Fruit fly (Drosophila melanogaster) whole organism, embryonic: ENCODE measurements around the gene CG15435.

Experiments
- ATbp ChIP-seq: fragments of 200-800 bp; sonication (Bioruptor generic); optimal IDR thresholded peaks from 2 replicates; lab custom pipeline; 2017; ENCODE audit warnings: missing biosample characterization, mild to moderate bottlenecking, missing genetic modification characterization, missing genetic modification reagents
- Abd-B ChIP-seq: fragments of 200-800 bp; sonication (Bioruptor generic); optimal IDR thresholded peaks from 2 replicates; lab custom pipeline; 2018; ENCODE audit warnings: missing biosample characterization, mild to moderate bottlenecking, missing genetic modification characterization, moderate library complexity
- Atf6 ChIP-seq: fragments of 200-800 bp; sonication (Bioruptor generic); IDR thresholded peaks from 2 replicates; pipeline ENCODE4 v1.3.6; 2022; ENCODE audit warnings: missing biosample characterization, missing genetic modification characterization
- Bgb ChIP-seq: fragments of 200-800 bp; sonication (Bioruptor generic); IDR thresholded peaks from 2 replicates; pipeline ENCODE4 v1.3.6; 2022; ENCODE audit warnings: missing biosample characterization, missing genetic modification characterization; ENCODE audit not compliant: partially characterized antibody
- Blimp-1 ChIP-seq: fragments of 200-800 bp; sonication (Bioruptor generic); optimal IDR thresholded peaks from 3 replicates; lab custom pipeline; 2018; ENCODE audit warnings: missing biosample characterization, missing genetic modification characterization, mild to moderate bottlenecking, moderate library complexity, missing genetic modification reagents
- CG10147 ChIP-seq: fragments of 200-800 bp; sonication (Bioruptor generic); optimal IDR thresholded peaks from 2 replicates; lab custom pipeline; 2019; ENCODE audit warnings: missing biosample characterization, mild to moderate bottlenecking, missing genetic modification characterization, moderate library complexity
- CG10267 ChIP-seq: fragments of 200-800 bp; sonication (Bioruptor generic); optimal IDR thresholded peaks from 2 replicates; lab custom pipeline; 2018; ENCODE audit warnings: missing biosample characterization, mild to moderate bottlenecking, missing genetic modification characterization, moderate library complexity
- CG10366 ChIP-seq: fragments of 200-800 bp; sonication (Bioruptor generic); IDR thresholded peaks from 2 replicates; pipeline ENCODE4 v1.3.6; 2022; ENCODE audit warnings: missing biosample characterization, missing genetic modification characterization
- CG10543 ChIP-seq: fragments of 200-800 bp; sonication (Bioruptor generic); optimal IDR thresholded peaks from 3 replicates; lab custom pipeline; 2017; ENCODE audit warnings: missing biosample characterization, mild to moderate bottlenecking, missing genetic modification characterization, moderate library complexity
- CG10959 ChIP-seq: fragments of 200-800 bp; sonication (Bioruptor generic); IDR thresholded peaks from 2 replicates; pipeline ENCODE4 v1.3.6; 2022; ENCODE audit warnings: missing biosample characterization, missing genetic modification characterization
- CG12659 ChIP-seq: fragments of 200-800 bp; sonication (Bioruptor generic); optimal IDR thresholded peaks from 3 replicates; lab custom pipeline; 2017; ENCODE audit warnings: mild to moderate bottlenecking, missing biosample characterization, missing genetic modification reagents, missing genetic modification characterization
- CG13287 ChIP-seq: fragments of 200-800 bp; sonication (Bioruptor generic); IDR thresholded peaks from 2 replicates; pipeline ENCODE4 v1.3.6; 2022; ENCODE audit warnings: missing biosample characterization, missing genetic modification characterization; ENCODE audit not compliant: partially characterized antibody
- CG14710 ChIP-seq: fragments of 200-800 bp; sonication (Bioruptor generic); optimal IDR thresholded peaks from 3 replicates; lab custom pipeline; 2019; ENCODE audit warnings: missing biosample characterization, mild to moderate bottlenecking, missing genetic modification characterization, moderate library complexity
- CG14860 ChIP-seq: fragments of 200-800 bp; sonication (Bioruptor generic); IDR thresholded peaks from 3 replicates; pipeline ENCODE4 v1.3.6; 2022; ENCODE audit warnings: missing biosample characterization, missing genetic modification characterization; ENCODE audit not compliant: partially characterized antibody
- CG15073 ChIP-seq: fragments of 200-800 bp; sonication (Bioruptor generic); optimal IDR thresholded peaks from 2 replicates; lab custom pipeline; 2016; ENCODE audit warnings: missing biosample characterization, missing genetic modification characterization
- CG15696 ChIP-seq: fragments of 200-800 bp; sonication (Bioruptor generic); optimal IDR thresholded peaks from 2 replicates; lab custom pipeline; 2019; ENCODE audit warnings: missing biosample characterization, mild to moderate bottlenecking, missing genetic modification characterization, moderate library complexity
- CG18262 ChIP-seq: fragments of 200-800 bp; optimal IDR thresholded peaks from 3 replicates; lab custom pipeline; 2019; ENCODE audit warnings: missing biosample characterization, mild to moderate bottlenecking, missing genetic modification characterization, moderate library complexity
- CG33213 ChIP-seq: fragments of 200-800 bp; sonication (Bioruptor generic); optimal IDR thresholded peaks from 3 replicates; lab custom pipeline; 2016; ENCODE audit warnings: missing biosample characterization, missing genetic modification characterization
- CG7987 ChIP-seq: fragments of 200-800 bp; sonication (Bioruptor generic); optimal IDR thresholded peaks from 2 replicates; lab custom pipeline; 2018; ENCODE audit warnings: missing biosample characterization, mild to moderate bottlenecking, missing genetic modification characterization, moderate library complexity
- CG9797 ChIP-seq: fragments of 200-800 bp; sonication (Bioruptor generic); optimal IDR thresholded peaks from 3 replicates; lab custom pipeline; 2018; ENCODE audit warnings: missing biosample characterization, mild to moderate bottlenecking, missing genetic modification characterization
- CG9876 ChIP-seq: fragments of 200-800 bp; sonication (Bioruptor generic); optimal IDR thresholded peaks from 2 replicates; lab custom pipeline; 2016; ENCODE audit warnings: missing biosample characterization, missing genetic modification characterization
- Doc3 ChIP-seq: fragments of 200-800 bp; sonication (Bioruptor generic); IDR thresholded peaks from 3 replicates; pipeline ENCODE4 v1.3.6; 2022; ENCODE audit warnings: missing biosample characterization, missing genetic modification characterization; ENCODE audit not compliant: partially characterized antibody
- Fer1 ChIP-seq: fragments of 200-800 bp; sonication (Bioruptor generic); optimal IDR thresholded peaks from 2 replicates; lab custom pipeline; 2017; ENCODE audit warnings: missing biosample characterization, mild to moderate bottlenecking, missing genetic modification characterization
- Fer3 ChIP-seq: fragments of 200-800 bp; sonication (Bioruptor generic); optimal IDR thresholded peaks from 2 replicates; lab custom pipeline; 2018; ENCODE audit warnings: missing biosample characterization, mild to moderate bottlenecking, missing genetic modification characterization, moderate library complexity
- HHEX ChIP-seq: fragments of 200-800 bp; sonication (Bioruptor generic); optimal IDR thresholded peaks from 3 replicates; lab custom pipeline; 2017; ENCODE audit warnings: missing biosample characterization, mild to moderate bottlenecking, missing genetic modification characterization, missing genetic modification reagents
- HLH4C ChIP-seq: fragments of 200-800 bp; sonication (Bioruptor generic); IDR thresholded peaks from 3 replicates; pipeline ENCODE4 v1.3.6; 2022; ENCODE audit warnings: missing biosample characterization, missing genetic modification characterization; ENCODE audit not compliant: partially characterized antibody
- HmgD ChIP-seq: fragments of 200-800 bp; sonication (Bioruptor generic); optimal IDR thresholded peaks from 3 replicates; lab custom pipeline; 2016; ENCODE audit warnings: missing biosample characterization, missing genetic modification characterization
- MESR4 ChIP-seq: fragments of 200-800 bp; sonication (Bioruptor generic); optimal IDR thresholded peaks from 2 replicates; lab custom pipeline; 2018; ENCODE audit warnings: missing biosample characterization, mild to moderate bottlenecking, missing genetic modification characterization, moderate library complexity
- Max ChIP-seq: fragments of 200-800 bp; sonication (Bioruptor generic); optimal IDR thresholded peaks from 2 replicates; lab custom pipeline; 2016; ENCODE audit warnings: missing biosample characterization, mild to moderate bottlenecking, missing genetic modification characterization
- Scr ChIP-seq: fragments of 200-800 bp; sonication (Bioruptor generic); IDR thresholded peaks from 2 replicates; pipeline ENCODE4 v1.3.6; 2022; ENCODE audit warnings: missing biosample characterization, missing genetic modification characterization; ENCODE audit not compliant: partially characterized antibody
- Sry-δ ChIP-seq: fragments of 200-800 bp; sonication (Bioruptor generic); optimal IDR thresholded peaks from 2 replicates; lab custom pipeline; 2016; ENCODE audit warnings: missing biosample characterization, missing genetic modification characterization
- ftz-f1 ChIP-seq: fragments of 200-800 bp; sonication (Bioruptor generic); optimal IDR thresholded peaks from 2 replicates; lab custom pipeline; 2016; ENCODE audit warnings: missing biosample characterization, missing genetic modification characterization
- grau ChIP-seq: fragments of 200-800 bp; optimal IDR thresholded peaks from 3 replicates; lab custom pipeline; 2019; ENCODE audit warnings: missing biosample characterization, mild to moderate bottlenecking, missing genetic modification characterization, moderate library complexity
- hbn ChIP-seq: fragments of 200-800 bp; sonication (Bioruptor generic); IDR thresholded peaks from 2 replicates; pipeline ENCODE4 v1.3.6; 2022; ENCODE audit warnings: missing biosample characterization, missing genetic modification characterization; ENCODE audit not compliant: partially characterized antibody
- inv ChIP-seq: fragments of 200-800 bp; sonication (Bioruptor generic); IDR thresholded peaks from 2 replicates; pipeline ENCODE4 v1.3.6; 2022; ENCODE audit warnings: missing biosample characterization, missing genetic modification characterization; ENCODE audit not compliant: partially characterized antibody
- mld ChIP-seq: fragments of 200-800 bp; sonication (Bioruptor generic); IDR thresholded peaks from 3 replicates; pipeline ENCODE4 v1.3.6; 2022; ENCODE audit warnings: missing biosample characterization, missing genetic modification characterization; ENCODE audit not compliant: partially characterized antibody
- nerfin-1 ChIP-seq: fragments of 200-800 bp; sonication (Bioruptor generic); optimal IDR thresholded peaks from 3 replicates; lab custom pipeline; 2019; ENCODE audit warnings: missing biosample characterization, mild to moderate bottlenecking, missing genetic modification characterization, moderate library complexity
- org-1 ChIP-seq: fragments of 200-800 bp; sonication (Bioruptor generic); optimal IDR thresholded peaks from 2 replicates; lab custom pipeline; 2017; ENCODE audit warnings: missing biosample characterization, missing genetic modification characterization
- pan ChIP-seq, 4 experiments: fragments of >200 bp in 3 of 4; fragments of 200-800 bp in 1 of 4; sonication (Bioruptor generic) in 1 of 4; optimal IDR thresholded peaks in 3 of 4; IDR thresholded peaks in 1 of 4; 2 replicates each; pipeline versions ENCODE4 v1.3.6 to Lab custom; 2017 to 2022; ENCODE audit warnings: missing biosample characterization in 2 of 4, missing genetic modification characterization in 2 of 4, mixed read lengths in 1 of 4
- psq ChIP-seq: fragments of 200-800 bp; sonication (Bioruptor generic); optimal IDR thresholded peaks from 2 replicates; lab custom pipeline; 2017; ENCODE audit warnings: missing biosample characterization, missing genetic modification characterization
- sna ChIP-seq: fragments of 200-800 bp; sonication (Bioruptor generic); IDR thresholded peaks from 2 replicates; pipeline ENCODE4 v1.3.6; 2022; ENCODE audit warnings: missing biosample characterization, missing genetic modification characterization; ENCODE audit not compliant: partially characterized antibody
- sug ChIP-seq: fragments of 200-800 bp; optimal IDR thresholded peaks from 2 replicates; lab custom pipeline; 2019; ENCODE audit warnings: missing biosample characterization, mild to moderate bottlenecking, missing genetic modification characterization, moderate library complexity
- tna ChIP-seq: fragments of 200-800 bp; sonication (Bioruptor generic); IDR thresholded peaks from 2 replicates; pipeline ENCODE4 v1.3.6; 2022; ENCODE audit warnings: missing biosample characterization, missing genetic modification characterization; ENCODE audit not compliant: partially characterized antibody
- yki ChIP-seq: fragments of >200 bp; optimal IDR thresholded peaks from 3 replicates; lab custom pipeline; 2018

CG15435 gene

dm6 chr2L:4452798-4453197, 6.7 kb upstream of the CG15435 start, which contains the start of gene CG15439 (continued):
- TF ChIP-seq CG15696 (tag; lab: Kevin White, UChicago), result no peak
- TF ChIP-seq CG10959 (GFP tag; lab: Robert Waterston, UW), result no peak
- TF ChIP-seq hbn (GFP tag; lab: Robert Waterston, UW), result peak; percentile 62; the same call in 1 of the 2 replicates
- no peak for TF ChIP-seq Max (GFP tag; lab: Kevin White, UChicago)
- TF ChIP-seq HLH4C (GFP tag; lab: Robert Waterston, UW), result peak; percentile 86
- no peak for TF ChIP-seq CG9876
- TF ChIP-seq CG10366 (GFP tag; lab: Robert Waterston, UW), result no peak
- TF ChIP-seq Blimp-1 (GFP tag; lab: Kevin White, UChicago), result no peak

dm6 chr2L:4454009-4454689, 5.4 kb upstream of the CG15435 start, which contains the start of the genes Secp43 and ND-B8:
Secp43 (minus strand) TSS chr2L:4454453.
ND-B8 (plus strand) TSS chr2L:4454626.
- peak; percentile 67 for TF ChIP-seq MESR4 (GFP tag; lab: Kevin White, UChicago)
- TF ChIP-seq CG10147 (GFP tag; lab: Kevin White, UChicago), result peak; percentile 0
- no peak for TF ChIP-seq HHEX (GFP tag; lab: Kevin White, UChicago)
- peak; percentile 82 for TF ChIP-seq CG13287 (GFP tag; lab: Robert Waterston, UW)
- TF ChIP-seq ATbp (GFP tag; lab: Kevin White, UChicago), result no peak
- no peak for TF ChIP-seq psq
- TF ChIP-seq Bgb (GFP tag; lab: Robert Waterston, UW), result peak; percentile 84
- TF ChIP-seq CG10543 (GFP tag; lab: Kevin White, UChicago), result no peak
- TF ChIP-seq CG12659 (GFP tag; lab: Kevin White, UChicago), result peak; percentile 69
- TF ChIP-seq CG33213 (GFP tag; lab: Kevin White, UChicago), result peak; percentile 39
- peak; percentile 44; the same call in 1 of the 2 replicates for TF ChIP-seq sna (GFP tag; lab: Robert Waterston, UW)
- TF ChIP-seq Fer3 (tag; lab: Kevin White, UChicago), result no peak
- peak; percentile 77 for TF ChIP-seq CG14710 (tag; lab: Kevin White, UChicago)
- TF ChIP-seq Doc3 (GFP tag; lab: Robert Waterston, UW), result peak; percentile 71
- peak; percentile 86 for TF ChIP-seq HLH4C (GFP tag; lab: Robert Waterston, UW)
- TF ChIP-seq CG10267, result peak; percentile 54
- TF ChIP-seq tna (GFP tag; lab: Robert Waterston, UW), result peak; percentile 74; the same call in 1 of the 2 replicates
- peak; percentile 61 for TF ChIP-seq sug (tag; lab: Kevin White, UChicago)
- no peak for TF ChIP-seq CG18262 (tag; lab: Kevin White, UChicago)
- TF ChIP-seq Fer1 (GFP tag; lab: Kevin White, UChicago), result peak; percentile 15
- peak; percentile 74 for TF ChIP-seq HmgD (GFP tag; lab: Kevin White, UChicago)
- peak; percentile 65 for TF ChIP-seq CG14860 (GFP tag; lab: Robert Waterston, UW)
- no peak for TF ChIP-seq yki
- peak; percentile 63; the same call in 1 of the 2 replicates for TF ChIP-seq inv (GFP tag; lab: Robert Waterston, UW)
- peak; percentile 26 for TF ChIP-seq ftz-f1 (GFP tag; lab: Kevin White, UChicago)
- peak; percentile 73; the same call in 2 of the 3 replicates for TF ChIP-seq mld
- peak; percentile 74 for TF ChIP-seq Scr (GFP tag; lab: Robert Waterston, UW)
- no peak for TF ChIP-seq CG15073 (GFP tag; lab: Kevin White, UChicago)
- TF ChIP-seq CG7987 (GFP tag; lab: Kevin White, UChicago), result no peak
- TF ChIP-seq Atf6 (GFP tag; lab: Robert Waterston, UW), result 0 out of 2 replicates have a peak, but pooled peaks have one; percentile 13
- peak; percentile 5 for TF ChIP-seq nerfin-1 (tag; lab: Kevin White, UChicago)
- TF ChIP-seq Sry-δ (GFP tag; lab: Kevin White, UChicago), result peak; percentile 82
- no peak for TF ChIP-seq org-1 (GFP tag; lab: Kevin White, UChicago)
- TF ChIP-seq pan (optimal IDR thresholded peaks at IDR 0.05; lab: Kevin White, UChicago), result no peak
- no peak for TF ChIP-seq pan (GFP tag; optimal IDR thresholded peaks at IDR 0.05 in 1 of 2, IDR thresholded peaks at IDR 0.05 in 1 of 2)
- TF ChIP-seq Abd-B, result peak; percentile 45
- TF ChIP-seq grau (tag; lab: Kevin White, UChicago), result peak; percentile 6
- peak; percentile 41 for TF ChIP-seq CG9797
